Worm (Caenorhabditis elegans) whole organism, L4 larva: ENCODE results near the gene fbxb-112.

Source experiments
- D1046.2 ChIP-seq: fragments of 200-800 bp; sonication (Bioruptor generic); IDR thresholded peaks from 2 replicates; pipeline ENCODE4 v1.3.6; 2022; ENCODE audit warnings: missing genetic modification characterization, missing compliant biosample characterization
- F44E2.7 ChIP-seq: fragments of 200-800 bp; sonication (Bioruptor generic); IDR thresholded peaks from 2 replicates; pipeline ENCODE4 v2.1.2; 2022; ENCODE audit warnings: missing genetic modification characterization, missing compliant biosample characterization
- R02D3.7 ChIP-seq: fragments of 150-350 bp; sonication (generic microtip); optimal IDR thresholded peaks from 3 replicates; lab custom pipeline; 2014; ENCODE audit warnings: missing biosample characterization, missing genetic modification characterization
- T20F7.1 ChIP-seq: fragments of 200-800 bp; sonication (Bioruptor generic); optimal IDR thresholded peaks from 2 replicates; lab custom pipeline; 2018; ENCODE audit warnings: mild to moderate bottlenecking, missing genetic modification characterization, missing compliant biosample characterization
- Y5F2A.4 ChIP-seq: fragments of 200-800 bp; sonication (Bioruptor generic); optimal IDR thresholded peaks from 2 replicates; lab custom pipeline; 2018; ENCODE audit warnings: mild to moderate bottlenecking, missing genetic modification characterization, missing compliant biosample characterization
- aha-1 ChIP-seq: fragments of 150-350 bp; peaks from one replicate; lab custom pipeline; 2014; ENCODE audit warnings: missing biosample characterization, missing genetic modification characterization
- dpl-1 ChIP-seq: fragments of 150-350 bp; optimal IDR thresholded peaks from 2 replicates; lab custom pipeline; 2014; ENCODE audit warnings: missing biosample characterization, missing genetic modification reagents, missing genetic modification characterization
- egl-27 ChIP-seq: sonication (generic microtip); optimal IDR thresholded peaks from 3 replicates; lab custom pipeline; 2017; ENCODE audit warnings: missing biosample characterization, missing genetic modification reagents, missing genetic modification characterization
- fos-1 ChIP-seq: fragments of 150-350 bp; optimal IDR thresholded peaks from 2 replicates; lab custom pipeline; 2014; ENCODE audit warnings: missing biosample characterization, missing genetic modification characterization
- hmg-1.1 ChIP-seq: fragments of 200-800 bp; sonication (Bioruptor generic); IDR thresholded peaks from 2 replicates; pipeline ENCODE4 v1.3.6; 2022; ENCODE audit warnings: missing genetic modification reagents, missing genetic modification characterization, missing compliant biosample characterization
- jun-1 ChIP-seq: fragments of 150-350 bp; optimal IDR thresholded peaks from 2 replicates; lab custom pipeline; 2014; ENCODE audit warnings: missing biosample characterization, missing genetic modification reagents, missing genetic modification characterization
- lim-7 ChIP-seq: fragments of 200-800 bp; sonication (Bioruptor generic); IDR thresholded peaks from 2 replicates; pipeline ENCODE4 v1.3.6; 2022; ENCODE audit warnings: missing genetic modification characterization, missing compliant biosample characterization
- lin-13 ChIP-seq: fragments of 150-350 bp; optimal IDR thresholded peaks from 2 replicates; lab custom pipeline; 2014; ENCODE audit warnings: missing biosample characterization, missing genetic modification reagents, missing genetic modification characterization
- lin-39 ChIP-seq: fragments of 150-350 bp; optimal IDR thresholded peaks from 2 replicates; lab custom pipeline; 2014; ENCODE audit warnings: missing biosample characterization, missing genetic modification reagents, missing genetic modification characterization
- lir-3 ChIP-seq: sonication (generic microtip); optimal IDR thresholded peaks from 2 replicates; lab custom pipeline; 2016; ENCODE audit warnings: mild to moderate bottlenecking, missing genetic modification characterization, missing compliant biosample characterization
- mep-1 ChIP-seq: fragments of 150-350 bp; sonication (generic microtip); optimal IDR thresholded peaks from 3 replicates; lab custom pipeline; 2014; ENCODE audit warnings: missing biosample characterization, missing genetic modification characterization
- mxl-2 ChIP-seq: fragments of 200-800 bp; sonication (Bioruptor generic); conservative IDR thresholded peaks from 2 replicates; pipeline ENCODE4 v1.3.6; 2022; ENCODE audit warnings: missing genetic modification reagents, missing genetic modification characterization, missing compliant biosample characterization
- nhr-111 ChIP-seq: fragments of 200-800 bp; sonication (Bioruptor generic); optimal IDR thresholded peaks from 2 replicates; lab custom pipeline; 2018; ENCODE audit warnings: mild to moderate bottlenecking, missing genetic modification characterization, missing compliant biosample characterization
- rbr-2 ChIP-seq: sonication (generic microtip); optimal IDR thresholded peaks from 2 replicates; lab custom pipeline; 2016; ENCODE audit warnings: missing genotype, missing genetic modification characterization, missing compliant biosample characterization
- sdz-12 ChIP-seq: fragments of 200-800 bp; sonication (Bioruptor generic); optimal IDR thresholded peaks from 2 replicates; lab custom pipeline; 2018; ENCODE audit warnings: mild to moderate bottlenecking, missing genetic modification characterization, missing compliant biosample characterization
- set-16 ChIP-seq: fragments of 200-800 bp; sonication (Bioruptor generic); IDR thresholded peaks from 2 replicates; pipeline ENCODE4 v1.3.6; 2022; ENCODE audit warnings: missing genetic modification reagents, missing genetic modification characterization, missing compliant biosample characterization
- spr-3 ChIP-seq: fragments of 200-800 bp; sonication (Bioruptor generic); optimal IDR thresholded peaks from 2 replicates; lab custom pipeline; 2018; ENCODE audit warnings: mild to moderate bottlenecking, missing genetic modification characterization, missing compliant biosample characterization
- unc-39 ChIP-seq: sonication (generic microtip); optimal IDR thresholded peaks from 2 replicates; lab custom pipeline; 2017; ENCODE audit warnings: missing biosample characterization, missing genetic modification characterization

The fbxb-112 gene

ce11 chrII:3523547-3523946 is 32.6 kb downstream of the fbxb-112 start (continued):
- peak; percentile 67 for TF ChIP-seq mep-1 (tag; lab: Kevin White, UChicago)
- TF ChIP-seq hmg-1.1 (GFP tag; lab: Robert Waterston, UW), result peak; percentile 87

- TF ChIP-seq lin-13 (no peak), D1046.2 (GFP tag; lab: Robert Waterston, UW) (no peak), jun-1 (tag; lab: Kevin White, UChicago) (no peak), lin-39 (tag; lab: Kevin White, UChicago) (no peak), R02D3.7 (tag; lab: Kevin White, UChicago) (no peak), nhr-111 (GFP tag; lab: Kevin White, UChicago) (no peak), dpl-1 (GFP tag; lab: Kevin White, UChicago) (no peak), egl-27 (tag; lab: Kevin White, UChicago) (no peak), fos-1 (tag; lab: Kevin White, UChicago) (no peak), rbr-2 (tag; lab: Kevin White, UChicago) (no peak), mep-1 (tag; lab: Kevin White, UChicago) (no peak), unc-39 (no peak), mxl-2 (no peak), F44E2.7 (GFP tag; lab: Robert Waterston, UW) (no peak), spr-3 (GFP tag; lab: Kevin White, UChicago) (no peak)
- TF ChIP-seq, all 104 proteins: peak for 0
These were observed 33.2 kb downstream of the fbxb-112 start, which contains the start of gene col-72 for ce11 chrII:3524097-3524496. TSS of gene col-72 (minus strand) at chrII:3524197.

- TF ChIP-seq lir-3 (tag; lab: Kevin White, UChicago), result no peak
- peak; percentile 20 for TF ChIP-seq aha-1 (tag; lab: Kevin White, UChicago)
These were observed 36.6 kb downstream of the fbxb-112 start for ce11 chrII:3527460-3527859.

DNA sequence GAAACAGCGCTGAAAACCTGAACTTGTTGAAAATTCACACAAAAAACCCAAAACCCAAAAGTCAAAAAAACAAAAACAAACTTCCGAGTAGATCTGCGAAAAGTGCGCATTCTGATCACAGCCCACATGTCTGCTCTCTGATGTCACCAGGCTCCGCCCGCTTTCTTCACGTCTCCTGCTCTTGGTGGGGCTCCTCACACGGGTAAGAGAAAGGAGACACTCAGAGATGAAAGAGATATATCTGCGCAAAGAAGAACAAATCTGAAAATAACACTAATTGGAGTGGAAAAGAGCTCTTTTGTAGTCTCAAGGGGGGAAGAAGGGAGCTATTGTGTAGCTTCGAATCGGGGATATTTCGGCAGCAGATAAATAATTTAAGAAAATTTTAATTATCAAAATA is 37.4 kb downstream of the fbxb-112 start, which contains the start of gene ncs-6:
ncs-6 (minus strand) TSS at position 261 of the 400 bp plus-strand sequence.
- TF ChIP-seq T20F7.1 (no peak), lin-39 (tag; lab: Kevin White, UChicago) (no peak), lim-7 (GFP tag; lab: Robert Waterston, UW) (no peak)

DNA sequence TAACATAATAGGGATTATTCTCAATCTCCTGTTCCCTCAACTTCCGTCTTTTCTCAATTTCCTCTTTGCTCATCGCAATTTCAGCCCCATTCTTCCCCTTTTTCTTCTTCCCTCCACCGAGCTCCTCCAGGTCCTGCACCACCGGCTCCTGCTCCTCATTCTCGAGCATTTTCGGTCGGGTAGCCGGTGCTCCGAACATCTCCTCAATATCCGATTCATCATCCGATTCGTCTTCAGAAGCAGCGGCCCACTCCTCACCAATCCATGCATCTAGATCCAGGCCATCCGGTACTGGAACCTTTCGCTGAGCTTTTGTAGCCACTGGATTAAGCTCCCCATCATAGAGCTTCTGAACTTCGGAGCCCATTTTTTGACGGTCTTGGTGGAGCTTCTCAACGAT is 49.3 kb downstream of the fbxb-112 start:
- no peak for TF ChIP-seq rbr-2 (tag; lab: Kevin White, UChicago)
- peak; percentile 69; the same call in 1 of the 2 replicates for TF ChIP-seq set-16 (GFP tag; lab: Robert Waterston, UW)
- no peak for TF ChIP-seq sdz-12 (GFP tag; lab: Kevin White, UChicago)
- no peak for TF ChIP-seq Y5F2A.4 (GFP tag; lab: Kevin White, UChicago)
- TF ChIP-seq unc-39, result no peak
- TF ChIP-seq, all 104 proteins: peak for 1
